Worm (Caenorhabditis elegans) whole organism, young adult: Measurements from ENCODE around the gene kat-1.

Experiments
- efl-1 ChIP-seq: fragments of 150-350 bp; optimal IDR thresholded peaks from 2 replicates; lab custom pipeline; 2014; ENCODE audit warnings: missing biosample characterization, missing genetic modification reagents, missing genetic modification characterization
- unc-130 ChIP-seq: sonication (generic microtip); optimal IDR thresholded peaks from 2 replicates; lab custom pipeline; 2016; ENCODE audit warnings: missing genetic modification reagents, missing genetic modification characterization, missing compliant biosample characterization
- unc-62 ChIP-seq: fragments of 150-350 bp; optimal IDR thresholded peaks from 2 replicates; lab custom pipeline; 2014; ENCODE audit warnings: missing biosample characterization, missing genetic modification reagents, missing genetic modification characterization
- ztf-6 ChIP-seq: fragments of 200-800 bp; sonication (Bioruptor generic); IDR thresholded peaks from 2 replicates; pipeline ENCODE4 v1.3.6; 2022; ENCODE audit warnings: missing genetic modification reagents, missing genetic modification characterization, missing compliant biosample characterization

ce11 chrII:7109956-7110355 lies 36.3 kb downstream of the kat-1 start, which contains the start of gene F10E7.9:
- TF ChIP-seq efl-1 (GFP tag; lab: Kevin White, UChicago) (no peak), ztf-6 (GFP tag; lab: Robert Waterston, UW) (no peak), unc-62 (GFP tag; lab: Kevin White, UChicago) (no peak), unc-130 (GFP tag; lab: Kevin White, UChicago) (no peak)
